Worm (Caenorhabditis elegans): ENCODE data around the gene rps-11.

The rps-11 gene

DNA sequence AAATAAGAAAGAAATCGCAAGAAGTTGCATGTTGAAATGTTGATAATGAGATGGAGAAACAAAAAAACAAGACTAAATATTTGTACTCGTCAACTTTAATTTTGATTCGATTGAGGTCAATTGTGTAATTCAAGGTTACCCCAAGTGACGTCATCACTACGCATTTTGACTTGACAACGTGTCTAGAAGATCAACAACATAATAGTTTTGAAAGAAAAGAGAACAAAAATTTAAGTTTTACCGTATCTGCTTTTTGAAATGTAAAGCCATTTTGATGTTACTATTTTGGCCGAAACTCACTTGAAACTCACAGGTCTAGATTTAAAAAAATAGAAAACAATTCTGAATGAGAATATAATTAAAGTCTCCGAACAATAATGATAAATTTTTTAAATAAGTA lies 18.5 kb downstream of the rps-11 start, which contains the start of gene dsl-5:
Gene dsl-5 (minus strand): TSS at position 101 of the 400 bp plus-strand sequence.
- TF ChIP-seq nhr-25 (tag; optimal IDR thresholded peaks at IDR 0.05) (peak; percentile 8), unc-62 (GFP tag; optimal IDR thresholded peaks at IDR 0.05) (no peak)

ce11 chrIV:11622336-11622735 lies 19.9 kb downstream of the rps-11 start:
- no peak for TF ChIP-seq ztf-4 (tag; optimal IDR thresholded peaks at IDR 0.05)
- no peak for TF ChIP-seq ZK546.5 (tag; optimal IDR thresholded peaks at IDR 0.05)
- TF ChIP-seq crh-2 (tag; optimal IDR thresholded peaks at IDR 0.05), result no peak
- no peak for TF ChIP-seq lin-39 (tag; optimal IDR thresholded peaks at IDR 0.05)
- no peak for TF ChIP-seq nhr-12 (tag; optimal IDR thresholded peaks at IDR 0.05)
- TF ChIP-seq nhr-10 (tag; optimal IDR thresholded peaks at IDR 0.05), result no peak
- TF ChIP-seq unc-39 (tag; optimal IDR thresholded peaks at IDR 0.05), result no peak
- no peak for TF ChIP-seq sem-4 (tag; optimal IDR thresholded peaks at IDR 0.05)
- TF ChIP-seq nhr-23 (tag; optimal IDR thresholded peaks at IDR 0.05), result no peak
- TF ChIP-seq blmp-1 (tag; optimal IDR thresholded peaks at IDR 0.05; ENCODE audit: insufficient read depth), result no peak
- no peak for TF ChIP-seq lsy-2 (tag; optimal IDR thresholded peaks at IDR 0.05)
- TF ChIP-seq aly-2 (tag; optimal IDR thresholded peaks at IDR 0.05), result no peak
- no peak for TF ChIP-seq gmeb-1 (tag; optimal IDR thresholded peaks at IDR 0.05)

- TF ChIP-seq aly-2 (tag; optimal IDR thresholded peaks at IDR 0.05), result no peak
- no peak for TF ChIP-seq nhr-237 (tag; optimal IDR thresholded peaks at IDR 0.05)
- no peak for TF ChIP-seq R02D3.7 (tag; optimal IDR thresholded peaks at IDR 0.05)
- TF ChIP-seq sma-3 (GFP tag; optimal IDR thresholded peaks at IDR 0.05), result no peak
- peak; percentile 25 for TF ChIP-seq sma-9 (GFP tag; optimal IDR thresholded peaks at IDR 0.05)
- TF ChIP-seq sma-9 (tag; optimal IDR thresholded peaks at IDR 0.05), result no peak
- TF ChIP-seq nhr-12 (tag; optimal IDR thresholded peaks at IDR 0.05), result no peak
- TF ChIP-seq ztf-1 (GFP tag; conservative IDR thresholded peaks at IDR 0.05), result no peak
- TF ChIP-seq ceh-82 (tag; optimal IDR thresholded peaks at IDR 0.05), result no peak
- TF ChIP-seq nhr-21 (tag; optimal IDR thresholded peaks at IDR 0.05), result no peak
- TF ChIP-seq lin-13 (GFP tag; optimal IDR thresholded peaks at IDR 0.05), result no peak
- TF ChIP-seq lin-39 (tag; optimal IDR thresholded peaks at IDR 0.05), result no peak
- no peak for TF ChIP-seq blmp-1 (tag; optimal IDR thresholded peaks at IDR 0.05; ENCODE audit: insufficient read depth)
- TF ChIP-seq unc-55 (GFP tag; optimal IDR thresholded peaks at IDR 0.05), result no peak
- peak; percentile 38 for TF ChIP-seq fos-1 (tag; optimal IDR thresholded peaks at IDR 0.05)
These were observed 20.6 kb downstream of the rps-11 start, which contains the start of gene lys-4 for ce11 chrIV:11623060-11623459. Gene lys-4, minus strand, starts transcription at chrIV:11623174.

ce11 chrIV:11623759-11624287 lies 21.4 kb downstream of the rps-11 start:
- TF ChIP-seq mbf-1 (tag; optimal IDR thresholded peaks at IDR 0.05), result no peak
- no peak for TF ChIP-seq lin-39 (tag; optimal IDR thresholded peaks at IDR 0.05)
- no peak for TF ChIP-seq nhr-11 (tag; optimal IDR thresholded peaks at IDR 0.05)
- TF ChIP-seq fos-1 (tag; optimal IDR thresholded peaks at IDR 0.05), result peak; percentile 40
- TF ChIP-seq crh-2 (tag; optimal IDR thresholded peaks at IDR 0.05), result peak; percentile 27
- no peak for TF ChIP-seq elt-1 (tag; optimal IDR thresholded peaks at IDR 0.05)
- no peak for TF ChIP-seq unc-62 (GFP tag; optimal IDR thresholded peaks at IDR 0.05)
- peak; percentile 54 for TF ChIP-seq sma-9 (GFP tag; optimal IDR thresholded peaks at IDR 0.05)
- TF ChIP-seq sma-9 (tag; optimal IDR thresholded peaks at IDR 0.05), result no peak
- no peak for TF ChIP-seq R02D3.7 (tag; optimal IDR thresholded peaks at IDR 0.05)
- peak; percentile 7 for TF ChIP-seq gmeb-1 (tag; optimal IDR thresholded peaks at IDR 0.05)

DNA sequence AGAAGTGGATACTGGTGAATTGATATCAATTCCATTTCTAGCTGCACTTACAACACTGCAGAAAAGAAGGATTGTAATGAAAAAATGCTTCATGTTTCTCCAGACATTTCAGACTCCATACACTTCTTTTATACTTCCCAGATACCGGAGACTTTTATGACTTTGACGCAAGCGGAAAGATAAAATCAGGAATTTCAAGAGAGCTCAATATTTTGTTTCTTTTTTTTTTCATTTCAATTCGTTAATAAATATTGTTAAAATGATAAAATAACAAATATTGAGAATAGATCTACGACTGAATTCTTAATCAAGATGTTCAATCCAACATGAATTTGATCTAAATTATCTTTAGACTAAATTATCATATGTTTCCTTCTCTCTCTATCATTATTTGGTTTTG lies 23.0 kb downstream of the rps-11 start, which contains the start of gene lys-5:
Gene lys-5 (minus strand): TSS at position 101 of the 400 bp plus-strand sequence.
- TF ChIP-seq lin-11 (tag; optimal IDR thresholded peaks at IDR 0.05) (no peak), lsy-2 (tag; optimal IDR thresholded peaks at IDR 0.05) (no peak), R02D3.7 (tag; optimal IDR thresholded peaks at IDR 0.05) (no peak), ceh-82 (tag; optimal IDR thresholded peaks at IDR 0.05) (no peak), nhr-237 (tag; optimal IDR thresholded peaks at IDR 0.05) (no peak), dmd-4 (tag; optimal IDR thresholded peaks at IDR 0.05) (no peak), alr-1 (tag; optimal IDR thresholded peaks at IDR 0.05) (no peak), nhr-10 (tag; optimal IDR thresholded peaks at IDR 0.05) (no peak), sem-4 (tag; optimal IDR thresholded peaks at IDR 0.05) (no peak), lin-39 (tag; optimal IDR thresholded peaks at IDR 0.05) (no peak), sma-3 (GFP tag; optimal IDR thresholded peaks at IDR 0.05) (no peak), mab-5 (tag; optimal IDR thresholded peaks at IDR 0.05) (no peak), sma-9 (GFP tag; optimal IDR thresholded peaks at IDR 0.05) (no peak), sma-9 (tag; optimal IDR thresholded peaks at IDR 0.05) (no peak), unc-62 (GFP tag; optimal IDR thresholded peaks at IDR 0.05) (no peak), peb-1 (tag; optimal IDR thresholded peaks at IDR 0.05) (no peak), lin-13 (GFP tag; optimal IDR thresholded peaks at IDR 0.05) (no peak), blmp-1 (tag; optimal IDR thresholded peaks at IDR 0.05; ENCODE audit: insufficient read depth) (no peak), egl-27 (tag; optimal IDR thresholded peaks at IDR 0.05) (no peak), skn-1 (tag; optimal IDR thresholded peaks at IDR 0.05) (no peak)
